Fruit fly (Drosophila melanogaster): ENCODE data around the gene CG14022.

DNA sequence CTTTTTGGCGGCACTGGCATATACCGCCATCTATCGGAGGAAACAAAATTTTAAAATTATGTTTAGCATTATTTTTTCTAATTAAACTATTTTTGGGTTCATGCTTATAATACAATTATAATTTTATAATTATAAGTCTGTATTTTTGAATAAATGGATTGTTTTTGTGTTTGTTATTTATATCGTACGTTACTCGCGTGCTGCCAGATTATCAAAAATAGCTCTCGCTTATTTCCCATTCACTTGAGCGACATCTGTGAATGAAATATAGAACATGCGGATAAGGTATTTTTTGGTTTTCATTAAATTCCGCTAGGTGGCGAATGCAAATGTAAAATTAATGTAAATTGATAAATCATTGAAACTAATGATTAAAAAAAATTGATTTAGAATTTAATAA is 37.2 kb upstream of the CG14022 start:
- no peak for TF ChIP-seq Lpt (GFP tag; optimal IDR thresholded peaks at IDR 0.05)
- no peak for TF ChIP-seq CG10631 (GFP tag; optimal IDR thresholded peaks at IDR 0.05)
- no peak for TF ChIP-seq achi (GFP tag; optimal IDR thresholded peaks at IDR 0.05)
- no peak for TF ChIP-seq CG9139 (GFP tag; optimal IDR thresholded peaks at IDR 0.05)
- TF ChIP-seq dsx (GFP tag; optimal IDR thresholded peaks at IDR 0.05; ENCODE audit: poor library complexity, severe bottlenecking) = no peak
- no peak for TF ChIP-seq CG11902 (GFP tag; optimal IDR thresholded peaks at IDR 0.05)
- TF ChIP-seq CG6163 (GFP tag; IDR thresholded peaks at IDR 0.05) = no peak
- no peak for TF ChIP-seq Hr38 (GFP tag; optimal IDR thresholded peaks at IDR 0.05)
- TF ChIP-seq CG15336 (GFP tag; IDR thresholded peaks at IDR 0.05) = no peak
- no peak for TF ChIP-seq CG32006 (GFP tag; optimal IDR thresholded peaks at IDR 0.05)
- TF ChIP-seq Ets21C (GFP tag; optimal IDR thresholded peaks at IDR 0.05) = no peak
- no peak for TF ChIP-seq cyc (GFP tag; optimal IDR thresholded peaks at IDR 0.05)
- no peak for TF ChIP-seq CG6808 (GFP tag; optimal IDR thresholded peaks at IDR 0.05)
- no peak for TF ChIP-seq eg (GFP tag; IDR thresholded peaks at IDR 0.05)
